Worm (Caenorhabditis elegans): ENCODE data around the gene spp-12.

The spp-12 gene

ce11 chrV:13908916-13909176 lies 19.2 kb downstream of the spp-12 start, which contains the start of gene C06B3.6:
Gene C06B3.6 (minus strand): TSS chrV:13908967.
- TF ChIP-seq peb-1 (tag; optimal IDR thresholded peaks at IDR 0.05) = no peak
- TF ChIP-seq blmp-1 (tag; optimal IDR thresholded peaks at IDR 0.05; ENCODE audit: insufficient read depth) = no peak
- no peak for TF ChIP-seq gmeb-1 (tag; optimal IDR thresholded peaks at IDR 0.05)
- no peak for TF ChIP-seq ztf-11 (tag; optimal IDR thresholded peaks at IDR 0.05)
- no peak for TF ChIP-seq skn-1 (tag; optimal IDR thresholded peaks at IDR 0.05)
- TF ChIP-seq sma-9 (GFP tag; optimal IDR thresholded peaks at IDR 0.05) = no peak
- no peak for TF ChIP-seq sma-9 (tag; optimal IDR thresholded peaks at IDR 0.05)
- TF ChIP-seq nhr-10 (tag; optimal IDR thresholded peaks at IDR 0.05) = no peak
- no peak for TF ChIP-seq alr-1 (tag; optimal IDR thresholded peaks at IDR 0.05)

- TF ChIP-seq mdl-1 (tag; optimal IDR thresholded peaks at IDR 0.05) (peak in 1 of 2 experiments; percentile 74), ztf-11 (tag; optimal IDR thresholded peaks at IDR 0.05) (no peak), lin-13 (GFP tag; optimal IDR thresholded peaks at IDR 0.05) (peak; percentile 47), crh-2 (tag; optimal IDR thresholded peaks at IDR 0.05) (peak; percentile 95), sem-4 (tag; optimal IDR thresholded peaks at IDR 0.05) (peak; percentile 85), lsy-2 (tag; optimal IDR thresholded peaks at IDR 0.05) (peak; percentile 15 to 89), gmeb-1 (tag; optimal IDR thresholded peaks at IDR 0.05) (peak; percentile 61), alr-1 (tag; optimal IDR thresholded peaks at IDR 0.05) (no peak), fos-1 (tag; optimal IDR thresholded peaks at IDR 0.05) (peak; percentile 77), unc-55 (GFP tag; optimal IDR thresholded peaks at IDR 0.05) (peak; percentile 73), nhr-21 (tag; optimal IDR thresholded peaks at IDR 0.05) (peak; percentile 93), ZK546.5 (tag; optimal IDR thresholded peaks at IDR 0.05) (no peak), C34F6.9 (tag; optimal IDR thresholded peaks at IDR 0.05) (peak; percentile 91), sma-3 (GFP tag; optimal IDR thresholded peaks at IDR 0.05) (peak; percentile 88), nhr-129 (tag; optimal IDR thresholded peaks at IDR 0.05) (peak; percentile 99), ztf-4 (tag; optimal IDR thresholded peaks at IDR 0.05) (peak; percentile 75), F13H6.1 (tag; optimal IDR thresholded peaks at IDR 0.05) (peak; percentile 65), sma-9 (GFP tag; optimal IDR thresholded peaks at IDR 0.05) (peak; percentile 96), sma-9 (tag; optimal IDR thresholded peaks at IDR 0.05) (no peak), skn-1 (tag; optimal IDR thresholded peaks at IDR 0.05) (peak; percentile 21), egl-27 (tag; optimal IDR thresholded peaks at IDR 0.05) (peak; percentile 45), snpc-4 (tag; optimal IDR thresholded peaks at IDR 0.05) (peak; percentile 46), R02D3.7 (tag; optimal IDR thresholded peaks at IDR 0.05) (no peak), aly-2 (tag; optimal IDR thresholded peaks at IDR 0.05) (no peak), ama-1 (optimal IDR thresholded peaks at IDR 0.05) (peak; percentile 75), nhr-25 (tag; optimal IDR thresholded peaks at IDR 0.05) (peak; percentile 93), mab-5 (tag; optimal IDR thresholded peaks at IDR 0.05) (peak; percentile 24), ztf-1 (GFP tag; conservative IDR thresholded peaks at IDR 0.05) (no peak), blmp-1 (tag; optimal IDR thresholded peaks at IDR 0.05; ENCODE audit: insufficient read depth) (peak; percentile 55), unc-39 (tag; optimal IDR thresholded peaks at IDR 0.05) (no peak)
These were observed 19.8 kb downstream of the spp-12 start, which contains the start of gene C06B3.7 for ce11 chrV:13909400-13909799. Gene C06B3.7 (plus strand): TSS chrV:13909686.

- TF ChIP-seq snpc-4 (tag; optimal IDR thresholded peaks at IDR 0.05) (no peak), R02D3.7 (tag; optimal IDR thresholded peaks at IDR 0.05) (no peak)
These were observed 25.8 kb downstream of the spp-12 start, which contains the start of gene gcy-32 for ce11 chrV:13915390-13915789. Gene gcy-32 (minus strand): TSS chrV:13915490.

- TF ChIP-seq nhr-237 (tag; optimal IDR thresholded peaks at IDR 0.05) (no peak), aly-2 (tag; optimal IDR thresholded peaks at IDR 0.05) (no peak), nhr-77 (tag; optimal IDR thresholded peaks at IDR 0.05) (no peak), R02D3.7 (tag; optimal IDR thresholded peaks at IDR 0.05) (no peak), ztf-11 (tag; optimal IDR thresholded peaks at IDR 0.05) (no peak), ZK546.5 (tag; optimal IDR thresholded peaks at IDR 0.05) (no peak), nhr-12 (tag; optimal IDR thresholded peaks at IDR 0.05) (no peak), blmp-1 (tag; optimal IDR thresholded peaks at IDR 0.05; ENCODE audit: insufficient read depth) (no peak), unc-39 (tag; optimal IDR thresholded peaks at IDR 0.05) (no peak), F13H6.1 (tag; optimal IDR thresholded peaks at IDR 0.05) (no peak), gmeb-1 (tag; optimal IDR thresholded peaks at IDR 0.05) (no peak), lsy-2 (tag; optimal IDR thresholded peaks at IDR 0.05) (no peak)
These were observed 26.6 kb downstream of the spp-12 start, which contains the start of gene str-252 for ce11 chrV:13916196-13916595. Gene str-252 (plus strand): TSS chrV:13916496.

ce11 chrV:13918341-13918740 lies 28.7 kb downstream of the spp-12 start, which contains the start of gene str-250:
Gene str-250 (plus strand): TSS chrV:13918641.
- TF ChIP-seq mbf-1 (tag; optimal IDR thresholded peaks at IDR 0.05) = no peak
- no peak for TF ChIP-seq ceh-16 (tag; optimal IDR thresholded peaks at IDR 0.05)
- TF ChIP-seq mdl-1 (tag; optimal IDR thresholded peaks at IDR 0.05) = no peak
- TF ChIP-seq lin-13 (GFP tag; optimal IDR thresholded peaks at IDR 0.05) = no peak
- no peak for TF ChIP-seq lsy-2 (tag; optimal IDR thresholded peaks at IDR 0.05)
- no peak for TF ChIP-seq ztf-4 (tag; optimal IDR thresholded peaks at IDR 0.05)
- no peak for TF ChIP-seq ZK546.5 (tag; optimal IDR thresholded peaks at IDR 0.05)
- TF ChIP-seq lin-39 (tag; optimal IDR thresholded peaks at IDR 0.05) = no peak
- no peak for TF ChIP-seq nhr-77 (tag; optimal IDR thresholded peaks at IDR 0.05)
- no peak for TF ChIP-seq C34F6.9 (tag; optimal IDR thresholded peaks at IDR 0.05)
